Worm (Caenorhabditis elegans): Measurements from ENCODE around the gene hpo-8.

DNA sequence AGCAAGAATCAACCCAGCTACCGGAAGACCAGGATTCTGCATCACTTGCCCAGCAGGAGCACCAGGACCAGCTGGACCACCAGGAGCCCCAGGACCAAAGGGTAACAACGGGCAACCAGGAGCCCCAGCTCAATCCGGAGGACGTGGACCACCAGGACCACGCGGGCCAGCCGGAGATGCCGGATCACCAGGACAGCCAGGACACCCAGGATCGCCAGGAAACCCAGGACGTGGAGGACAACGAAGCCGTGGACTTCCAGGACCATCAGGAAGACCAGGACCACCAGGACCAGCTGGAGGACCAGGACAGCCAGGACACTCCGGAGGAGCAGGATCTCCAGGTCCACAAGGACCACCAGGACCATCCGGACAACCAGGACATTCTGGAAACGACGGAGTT lies 7.5 kb upstream of the hpo-8 start:
- no peak for TF ChIP-seq unc-62 (GFP tag; optimal IDR thresholded peaks at IDR 0.05)
- no peak for TF ChIP-seq ceh-9 (tag; optimal IDR thresholded peaks at IDR 0.05)
- TF ChIP-seq ztf-4 (tag; optimal IDR thresholded peaks at IDR 0.05), result no peak
- TF ChIP-seq ceh-82 (tag; optimal IDR thresholded peaks at IDR 0.05), result no peak
- TF ChIP-seq unc-39 (tag; optimal IDR thresholded peaks at IDR 0.05), result no peak
- no peak for TF ChIP-seq nhr-11 (tag; optimal IDR thresholded peaks at IDR 0.05)
- no peak for TF ChIP-seq ZK546.5 (tag; optimal IDR thresholded peaks at IDR 0.05)
- TF ChIP-seq jun-1 (tag; optimal IDR thresholded peaks at IDR 0.05), result no peak
- TF ChIP-seq ztf-11 (tag; optimal IDR thresholded peaks at IDR 0.05), result no peak
- TF ChIP-seq nhr-28 (tag; optimal IDR thresholded peaks at IDR 0.05), result no peak
- TF ChIP-seq nhr-237 (tag; optimal IDR thresholded peaks at IDR 0.05), result no peak
